Worm (Caenorhabditis elegans) whole organism, young adult: ENCODE measurements around the gene F26A10.2.

Source experiments
- B0019.2 ChIP-seq: fragments of 200-800 bp; sonication (Bioruptor generic); conservative IDR thresholded peaks from 2 replicates; pipeline ENCODE4 v1.3.6; 2022; ENCODE audit warnings: missing genetic modification reagents, missing genetic modification characterization, missing compliant biosample characterization
- B0035.1 ChIP-seq: sonication (generic microtip); optimal IDR thresholded peaks from 2 replicates; lab custom pipeline; 2016; ENCODE audit warnings: missing genetic modification characterization, mild to moderate bottlenecking, missing compliant biosample characterization, missing genotype, missing genetic modification reagents
- B0336.3 ChIP-seq: fragments of 200-800 bp; sonication (Bioruptor generic); IDR thresholded peaks from 2 replicates; pipeline ENCODE4 v1.3.6; 2022; ENCODE audit warnings: missing genetic modification characterization, missing compliant biosample characterization
- F23B12.7 ChIP-seq: sonication (generic microtip); optimal IDR thresholded peaks from 2 replicates; lab custom pipeline; 2017; ENCODE audit warnings: missing genetic modification characterization, mild to moderate bottlenecking, missing compliant biosample characterization, antibody characterized with exemption, moderate library complexity; ENCODE audit not compliant: insufficient read depth
- F33H1.4 ChIP-seq: fragments of 200-800 bp; sonication (Bioruptor generic); IDR thresholded peaks from 2 replicates; pipeline ENCODE4 v1.3.6; 2022; ENCODE audit warnings: missing genetic modification reagents, missing genetic modification characterization, missing compliant biosample characterization
- F55B11.4 ChIP-seq: sonication (generic microtip); optimal IDR thresholded peaks from 2 replicates; lab custom pipeline; 2016; ENCODE audit warnings: missing compliant biosample characterization, missing genetic modification characterization, borderline replicate concordance; ENCODE audit not compliant: insufficient read depth
- F57A8.1 ChIP-seq: fragments of 200-800 bp; sonication (Bioruptor generic); optimal IDR thresholded peaks from 2 replicates; lab custom pipeline; 2018; ENCODE audit warnings: mild to moderate bottlenecking, missing genetic modification characterization, moderate library complexity, missing compliant biosample characterization
- K11D2.4 ChIP-seq: fragments of 200-800 bp; sonication (Bioruptor generic); IDR thresholded peaks from 2 replicates; pipeline ENCODE4 v1.3.6; 2022; ENCODE audit warnings: missing genetic modification reagents, missing genetic modification characterization, missing compliant biosample characterization
- T26A5.8 ChIP-seq: sonication (generic microtip); optimal IDR thresholded peaks from 2 replicates; lab custom pipeline; 2016; ENCODE audit warnings: missing genetic modification characterization, missing compliant biosample characterization
- Y53G8AR.9 ChIP-seq: fragments of 200-800 bp; sonication (Bioruptor generic); conservative IDR thresholded peaks from 2 replicates; pipeline ENCODE4 v1.3.6; 2022; ENCODE audit warnings: missing genetic modification reagents, missing genetic modification characterization, missing compliant biosample characterization
- athp-1 ChIP-seq: sonication (generic microtip); optimal IDR thresholded peaks from 2 replicates; lab custom pipeline; 2017; ENCODE audit warnings: mild to moderate bottlenecking, missing genetic modification characterization, missing compliant biosample characterization
- attf-3 ChIP-seq: fragments of 200-800 bp; sonication (Bioruptor generic); conservative IDR thresholded peaks from 2 replicates; pipeline ENCODE4 v1.3.6; 2022; ENCODE audit warnings: missing genetic modification reagents, missing genetic modification characterization, missing compliant biosample characterization
- attf-5 ChIP-seq: fragments of 200-800 bp; sonication (Bioruptor generic); optimal IDR thresholded peaks from 2 replicates; lab custom pipeline; 2018; ENCODE audit warnings: mild to moderate bottlenecking, missing genetic modification characterization, missing compliant biosample characterization
- bed-2 ChIP-seq: fragments of 200-800 bp; sonication (Bioruptor generic); IDR thresholded peaks from 2 replicates; pipeline ENCODE4 v1.3.6; 2022; ENCODE audit warnings: missing genetic modification reagents, missing genetic modification characterization, missing compliant biosample characterization
- cebp-1 ChIP-seq, 2 experiments: fragments of 200-800 bp in 1 of 2; sonication (Bioruptor generic) in 1 of 2; sonication (generic microtip) in 1 of 2; IDR thresholded peaks in 1 of 2; optimal IDR thresholded peaks in 1 of 2; 2 replicates each; pipeline versions ENCODE4 v1.3.6 to Lab custom; 2017 to 2022; ENCODE audit warnings: missing compliant biosample characterization in 2 of 2, missing genetic modification characterization in 2 of 2, mild to moderate bottlenecking in 1 of 2, missing genetic modification reagents in 1 of 2, moderate library complexity in 1 of 2
- cebp-2 ChIP-seq: fragments of 200-800 bp; sonication (Bioruptor generic); IDR thresholded peaks from 2 replicates; pipeline ENCODE4 v1.3.6; 2022; ENCODE audit warnings: missing genetic modification characterization, missing compliant biosample characterization
- ceh-40 ChIP-seq: fragments of 200-800 bp; sonication (Bioruptor generic); IDR thresholded peaks from 2 replicates; pipeline ENCODE4 v1.3.6; 2022; ENCODE audit warnings: missing genetic modification characterization, missing compliant biosample characterization
- ceh-58 ChIP-seq: fragments of 200-800 bp; sonication (Bioruptor generic); IDR thresholded peaks from 2 replicates; pipeline ENCODE4 v1.3.6; 2022; ENCODE audit warnings: missing genetic modification characterization, missing compliant biosample characterization
- chd-7 ChIP-seq: sonication (generic microtip); optimal IDR thresholded peaks from 2 replicates; lab custom pipeline; 2016; ENCODE audit warnings: mild to moderate bottlenecking, missing genetic modification characterization, moderate library complexity, missing compliant biosample characterization
- dox-1 ChIP-seq: fragments of 200-800 bp; sonication (Bioruptor generic); IDR thresholded peaks from 2 replicates; pipeline ENCODE4 v1.3.6; 2022; ENCODE audit warnings: missing genetic modification reagents, missing genetic modification characterization, missing compliant biosample characterization
- egl-44 ChIP-seq: fragments of 200-800 bp; sonication (Bioruptor generic); IDR thresholded peaks from 2 replicates; pipeline ENCODE4 v1.3.6; 2022; ENCODE audit warnings: missing genetic modification reagents, missing genetic modification characterization, missing compliant biosample characterization
- ekl-4 ChIP-seq: fragments of 200-800 bp; sonication (Bioruptor generic); IDR thresholded peaks from 2 replicates; pipeline ENCODE4 v1.3.6; 2022; ENCODE audit warnings: missing genetic modification reagents, missing genetic modification characterization, missing compliant biosample characterization
- hmg-1.2 ChIP-seq: fragments of 200-800 bp; sonication (Bioruptor generic); IDR thresholded peaks from 2 replicates; pipeline ENCODE4 v1.3.6; 2022; ENCODE audit warnings: missing genetic modification reagents, missing genetic modification characterization, missing compliant biosample characterization
- hmg-20 ChIP-seq: fragments of 200-800 bp; sonication (Bioruptor generic); IDR thresholded peaks from 2 replicates; pipeline ENCODE4 v1.3.6; 2022; ENCODE audit warnings: missing genetic modification reagents, missing genetic modification characterization, missing compliant biosample characterization
- let-607 ChIP-seq, 2 experiments: fragments of 200-800 bp in 1 of 2; sonication (Bioruptor generic) in 1 of 2; sonication (generic microtip) in 1 of 2; optimal IDR thresholded peaks; 2 replicates each; lab custom pipeline; 2016 to 2018; ENCODE audit warnings: mild to moderate bottlenecking in 2 of 2, missing compliant biosample characterization in 2 of 2, missing genetic modification characterization in 2 of 2, moderate library complexity in 2 of 2, missing genotype in 1 of 2
- madf-10 ChIP-seq: sonication (generic microtip); optimal IDR thresholded peaks from 2 replicates; lab custom pipeline; 2016; ENCODE audit warnings: mild to moderate bottlenecking, missing genetic modification characterization, missing compliant biosample characterization
- nfyb-1 ChIP-seq: fragments of 200-800 bp; sonication (Bioruptor generic); IDR thresholded peaks from 2 replicates; pipeline ENCODE4 v1.3.6; 2022; ENCODE audit warnings: missing genetic modification reagents, missing genetic modification characterization, missing compliant biosample characterization
- nhr-27 ChIP-seq: fragments of 200-800 bp; sonication (Bioruptor generic); optimal IDR thresholded peaks from 2 replicates; lab custom pipeline; 2018; ENCODE audit warnings: mild to moderate bottlenecking, missing genetic modification characterization, moderate library complexity, missing compliant biosample characterization
- nhr-80 ChIP-seq: sonication (generic microtip); optimal IDR thresholded peaks from 2 replicates; lab custom pipeline; 2016; ENCODE audit warnings: missing genetic modification characterization, missing compliant biosample characterization
- rpc-1 ChIP-seq, 2 experiments: fragments of 150-350 bp in 1 of 2; sonication (generic microtip) in 1 of 2; optimal IDR thresholded peaks; 2 replicates each; lab custom pipeline; 2014 to 2018; ENCODE audit warnings: missing biosample characterization in 1 of 2, missing genetic modification characterization in 1 of 2, missing genetic modification reagents in 1 of 2, missing genotype in 1 of 2
- snpc-3.4 ChIP-seq: sonication (generic microtip); optimal IDR thresholded peaks from 2 replicates; lab custom pipeline; 2017; ENCODE audit warnings: missing genetic modification characterization, mild to moderate bottlenecking, missing compliant biosample characterization, antibody characterized with exemption, moderate library complexity, missing genotype, missing genetic modification reagents
- sptf-2 ChIP-seq: fragments of 200-800 bp; sonication (Bioruptor generic); optimal IDR thresholded peaks from 2 replicates; lab custom pipeline; 2018; ENCODE audit warnings: mild to moderate bottlenecking, missing genetic modification characterization, missing compliant biosample characterization
- unc-62 ChIP-seq: fragments of 150-350 bp; optimal IDR thresholded peaks from 2 replicates; lab custom pipeline; 2014; ENCODE audit warnings: missing biosample characterization, missing genetic modification reagents, missing genetic modification characterization
- xnd-1 ChIP-seq: sonication (generic microtip); optimal IDR thresholded peaks from 2 replicates; lab custom pipeline; 2016; ENCODE audit warnings: missing genotype, missing genetic modification reagents, missing genetic modification characterization, missing compliant biosample characterization
- zfh-2 ChIP-seq: fragments of 200-800 bp; sonication (Bioruptor generic); conservative IDR thresholded peaks from 2 replicates; pipeline ENCODE4 v1.3.6; 2022; ENCODE audit warnings: missing genetic modification reagents, missing genetic modification characterization, missing compliant biosample characterization
- ztf-18 ChIP-seq: sonication (generic microtip); optimal IDR thresholded peaks from 2 replicates; lab custom pipeline; 2016; ENCODE audit warnings: missing genotype, mild to moderate bottlenecking, missing genetic modification characterization, missing compliant biosample characterization
- ztf-6 ChIP-seq: fragments of 200-800 bp; sonication (Bioruptor generic); IDR thresholded peaks from 2 replicates; pipeline ENCODE4 v1.3.6; 2022; ENCODE audit warnings: missing genetic modification reagents, missing genetic modification characterization, missing compliant biosample characterization

The F26A10.2 gene

DNA sequence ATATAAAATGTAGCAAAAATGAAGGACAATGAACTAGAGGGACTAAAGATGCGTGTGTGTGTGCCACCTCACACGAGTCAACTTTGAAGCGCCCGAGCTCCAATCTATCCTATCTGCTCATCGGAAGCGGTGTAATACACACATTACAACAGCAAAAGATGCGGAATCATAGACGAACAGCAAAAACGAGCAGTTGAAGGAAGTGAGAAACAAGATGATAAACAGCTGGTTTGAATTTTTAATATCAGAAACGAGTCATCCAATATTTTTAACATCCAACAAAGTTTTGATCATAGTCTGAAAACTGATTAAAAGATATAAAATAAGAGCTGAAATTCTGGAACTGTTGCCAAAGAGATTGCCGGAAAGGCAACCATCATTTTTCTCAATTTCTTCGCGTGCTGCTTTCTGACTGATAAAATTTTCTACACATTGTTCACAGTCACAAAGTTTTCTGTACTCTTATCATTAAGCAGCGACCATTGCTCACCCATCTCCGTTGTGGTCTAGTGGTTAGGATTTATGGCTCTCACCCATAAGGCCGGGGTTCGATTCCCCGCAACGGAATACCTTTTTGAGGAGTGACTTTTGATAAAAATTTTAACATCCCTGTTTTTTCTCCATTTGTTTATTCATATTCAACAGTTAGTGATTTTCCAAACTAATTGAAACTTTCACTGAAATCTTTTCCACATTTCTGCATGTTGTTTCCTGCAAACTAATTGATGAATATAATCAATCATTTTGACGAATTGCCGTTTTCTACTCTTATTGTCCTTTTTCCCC is 35.5 kb upstream of the F26A10.2 start, which contains the start of gene stn-2 (continued):
- TF ChIP-seq B0336.3 (GFP tag; lab: Robert Waterston, UW), result no peak
- TF ChIP-seq cebp-2 (GFP tag; lab: Robert Waterston, UW), result no peak
- no peak for TF ChIP-seq hmg-20 (GFP tag; lab: Robert Waterston, UW)
- TF ChIP-seq F23B12.7 (tag; lab: Kevin White, UChicago), result peak; percentile 54
- TF ChIP-seq unc-62, result no peak
- 0 out of 2 replicates have a peak, but pooled peaks have one; percentile 12 for TF ChIP-seq egl-44 (GFP tag; lab: Robert Waterston, UW)

- TF ChIP-seq snpc-3.4 (tag; lab: Kevin White, UChicago), result no peak
- TF ChIP-seq madf-10 (tag; lab: Kevin White, UChicago), result no peak
- TF ChIP-seq F57A8.1 (GFP tag; lab: Kevin White, UChicago), result no peak
- TF ChIP-seq sptf-2 (GFP tag; lab: Kevin White, UChicago), result no peak
- no peak for TF ChIP-seq nhr-80 (tag; lab: Kevin White, UChicago)
- no peak for TF ChIP-seq B0019.2
- no peak for TF ChIP-seq attf-3 (GFP tag; lab: Robert Waterston, UW)
- TF ChIP-seq nhr-27, result no peak
- no peak for TF ChIP-seq athp-1 (tag; lab: Kevin White, UChicago)
- no peak for TF ChIP-seq xnd-1
- no peak for TF ChIP-seq zfh-2 (GFP tag; lab: Robert Waterston, UW)
- TF ChIP-seq bed-2 (GFP tag; lab: Robert Waterston, UW), result no peak
- no peak for TF ChIP-seq K11D2.4 (GFP tag; lab: Robert Waterston, UW)
- no peak for TF ChIP-seq ztf-6 (GFP tag; lab: Robert Waterston, UW)
These were observed 34.6 kb upstream of the F26A10.2 start for ce11 chrX:7679835-7680234.

- TF ChIP-seq rpc-1 (optimal IDR thresholded peaks at IDR 0.05; lab: Kevin White, UChicago) (no peak), rpc-1 (tag; optimal IDR thresholded peaks at IDR 0.05; lab: Kevin White, UChicago) (no peak), nfyb-1 (GFP tag; lab: Robert Waterston, UW) (0 out of 2 replicates have a peak, but pooled peaks have one; percentile 15), ztf-18 (tag; lab: Kevin White, UChicago) (no peak), F33H1.4 (GFP tag; lab: Robert Waterston, UW) (no peak), let-607 (tag; optimal IDR thresholded peaks at IDR 0.05; lab: Kevin White, UChicago) (no peak), hmg-1.2 (GFP tag; lab: Robert Waterston, UW) (0 out of 2 replicates have a peak, but pooled peaks have one; percentile 10)
These were observed 33.4 kb upstream of the F26A10.2 start for ce11 chrX:7678437-7679139.

ce11 chrX:7674871-7675270 is 29.7 kb upstream of the F26A10.2 start:
- no peak for TF ChIP-seq cebp-2 (GFP tag; lab: Robert Waterston, UW)
- 0 out of 2 replicates have a peak, but pooled peaks have one; percentile 41 for TF ChIP-seq cebp-1 (GFP tag; IDR thresholded peaks at IDR 0.05; lab: Robert Waterston, UW)
- peak; percentile 95 for TF ChIP-seq cebp-1 (tag; optimal IDR thresholded peaks at IDR 0.05; lab: Kevin White, UChicago)

DNA sequence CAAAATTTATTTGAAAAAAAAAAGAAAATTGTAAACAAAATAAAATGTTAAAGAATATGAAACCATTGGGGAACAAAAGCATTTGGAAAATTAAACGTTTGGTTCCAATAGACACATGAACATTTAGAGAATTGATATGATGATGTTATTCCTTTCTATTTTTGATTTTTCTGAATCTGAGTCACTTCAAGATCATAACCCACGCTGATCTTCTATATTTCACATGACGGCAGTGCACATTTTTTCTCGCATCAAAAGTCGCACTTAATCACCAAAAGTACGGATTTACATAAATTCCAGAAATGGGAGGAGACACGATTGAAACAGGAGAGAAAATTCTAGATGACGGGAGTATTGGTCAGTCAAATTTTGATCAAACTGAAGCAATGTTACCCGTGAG is 27.5 kb upstream of the F26A10.2 start, which contains the start of gene F27D9.2:
TSS of gene F27D9.2 (plus strand) at position 301 of the 400 bp plus-strand sequence.
- TF ChIP-seq dox-1 (GFP tag; lab: Robert Waterston, UW) (no peak), T26A5.8 (tag; lab: Kevin White, UChicago) (no peak), B0035.1 (tag; lab: Kevin White, UChicago) (no peak), attf-5 (GFP tag; lab: Kevin White, UChicago) (no peak), ceh-40 (no peak), ceh-58 (GFP tag; lab: Robert Waterston, UW) (no peak), Y53G8AR.9 (GFP tag; lab: Robert Waterston, UW) (no peak), egl-44 (GFP tag; lab: Robert Waterston, UW) (no peak), F55B11.4 (no peak), chd-7 (tag; lab: Kevin White, UChicago) (no peak), ekl-4 (no peak)
- TF ChIP-seq, all 124 proteins: peak for 0
